Fruit fly (Drosophila melanogaster) whole organism, embryonic: ENCODE results near the gene CG34429.

Experiments used
- B-H2 ChIP-seq: fragments of 200-800 bp; sonication (Bioruptor generic); optimal IDR thresholded peaks from 2 replicates; lab custom pipeline; 2018; ENCODE audit warnings: missing biosample characterization, mild to moderate bottlenecking, missing genetic modification characterization
- Blimp-1 ChIP-seq: fragments of 200-800 bp; sonication (Bioruptor generic); optimal IDR thresholded peaks from 3 replicates; lab custom pipeline; 2018; ENCODE audit warnings: missing biosample characterization, missing genetic modification characterization, mild to moderate bottlenecking, moderate library complexity, missing genetic modification reagents
- CG13287 ChIP-seq: fragments of 200-800 bp; sonication (Bioruptor generic); IDR thresholded peaks from 2 replicates; pipeline ENCODE4 v1.3.6; 2022; ENCODE audit warnings: missing biosample characterization, missing genetic modification characterization; ENCODE audit not compliant: partially characterized antibody
- CG14710 ChIP-seq: fragments of 200-800 bp; sonication (Bioruptor generic); optimal IDR thresholded peaks from 3 replicates; lab custom pipeline; 2019; ENCODE audit warnings: missing biosample characterization, mild to moderate bottlenecking, missing genetic modification characterization, moderate library complexity
- CG15514 ChIP-seq: fragments of 200-800 bp; sonication (Bioruptor generic); optimal IDR thresholded peaks from 3 replicates; lab custom pipeline; 2017; ENCODE audit warnings: missing biosample characterization, missing genetic modification characterization, mild to moderate bottlenecking, moderate library complexity, missing genetic modification reagents
- CG1603 ChIP-seq: fragments of 200-800 bp; sonication (Bioruptor generic); optimal IDR thresholded peaks from 2 replicates; lab custom pipeline; 2019; ENCODE audit warnings: missing biosample characterization, mild to moderate bottlenecking, missing genetic modification characterization, moderate library complexity
- CG16813 ChIP-seq: fragments of 200-800 bp; sonication (Bioruptor generic); IDR thresholded peaks from 3 replicates; pipeline ENCODE4 v1.3.6; 2022; ENCODE audit warnings: missing biosample characterization, missing genetic modification characterization; ENCODE audit not compliant: partially characterized antibody
- CG17186 ChIP-seq: fragments of 200-800 bp; sonication (Bioruptor generic); optimal IDR thresholded peaks from 3 replicates; lab custom pipeline; 2017; ENCODE audit warnings: missing biosample characterization, missing genetic modification reagents, missing genetic modification characterization
- CG17829 ChIP-seq: fragments of 200-800 bp; optimal IDR thresholded peaks from 2 replicates; lab custom pipeline; 2019; ENCODE audit warnings: missing biosample characterization, mild to moderate bottlenecking, missing genetic modification characterization, moderate library complexity
- CG18011 ChIP-seq: fragments of 200-800 bp; sonication (Bioruptor generic); optimal IDR thresholded peaks from 2 replicates; lab custom pipeline; 2017; ENCODE audit warnings: missing biosample characterization, missing genetic modification characterization, mild to moderate bottlenecking, moderate library complexity, missing genotype
- CG18262 ChIP-seq: fragments of 200-800 bp; optimal IDR thresholded peaks from 3 replicates; lab custom pipeline; 2019; ENCODE audit warnings: missing biosample characterization, mild to moderate bottlenecking, missing genetic modification characterization, moderate library complexity
- CG2116 ChIP-seq: fragments of 200-800 bp; sonication (Bioruptor generic); optimal IDR thresholded peaks from 3 replicates; lab custom pipeline; 2018; ENCODE audit warnings: missing biosample characterization, mild to moderate bottlenecking, missing genetic modification characterization
- CG30020 ChIP-seq: fragments of 200-800 bp; optimal IDR thresholded peaks from 2 replicates; lab custom pipeline; 2019; ENCODE audit warnings: missing biosample characterization, mild to moderate bottlenecking, missing genetic modification characterization, moderate library complexity
- CG3281 ChIP-seq: fragments of 200-800 bp; sonication (Bioruptor generic); optimal IDR thresholded peaks from 3 replicates; lab custom pipeline; 2017; ENCODE audit warnings: missing biosample characterization, mild to moderate bottlenecking, missing genetic modification characterization
- CG3847 ChIP-seq: fragments of 200-800 bp; sonication (Bioruptor generic); IDR thresholded peaks from 2 replicates; pipeline ENCODE4 v1.3.6; 2022; ENCODE audit warnings: missing biosample characterization, missing genetic modification characterization
- CG5953 ChIP-seq: fragments of 200-800 bp; sonication (Bioruptor generic); IDR thresholded peaks from 2 replicates; pipeline ENCODE4 v1.3.6; 2022; ENCODE audit warnings: missing biosample characterization, missing genetic modification characterization
- CG6791 ChIP-seq: fragments of 200-800 bp; sonication (Bioruptor generic); IDR thresholded peaks from 3 replicates; pipeline ENCODE4 v1.3.6; 2022; ENCODE audit warnings: missing biosample characterization, missing genetic modification characterization; ENCODE audit not compliant: partially characterized antibody
- CG8388 ChIP-seq: fragments of 200-800 bp; sonication (Bioruptor generic); optimal IDR thresholded peaks from 2 replicates; lab custom pipeline; 2019; ENCODE audit warnings: missing biosample characterization, mild to moderate bottlenecking, missing genetic modification characterization, moderate library complexity
- CG9797 ChIP-seq: fragments of 200-800 bp; sonication (Bioruptor generic); optimal IDR thresholded peaks from 3 replicates; lab custom pipeline; 2018; ENCODE audit warnings: missing biosample characterization, mild to moderate bottlenecking, missing genetic modification characterization
- CG9876 ChIP-seq: fragments of 200-800 bp; sonication (Bioruptor generic); optimal IDR thresholded peaks from 2 replicates; lab custom pipeline; 2016; ENCODE audit warnings: missing biosample characterization, missing genetic modification characterization
- Doc3 ChIP-seq: fragments of 200-800 bp; sonication (Bioruptor generic); IDR thresholded peaks from 3 replicates; pipeline ENCODE4 v1.3.6; 2022; ENCODE audit warnings: missing biosample characterization, missing genetic modification characterization; ENCODE audit not compliant: partially characterized antibody
- Dref ChIP-seq: fragments of 200-800 bp; sonication (Bioruptor generic); IDR thresholded peaks from 2 replicates; pipeline ENCODE4 v1.3.6; 2022; ENCODE audit warnings: missing biosample characterization, missing genetic modification characterization
- HmgZ ChIP-seq: fragments of 200-800 bp; sonication (Bioruptor generic); optimal IDR thresholded peaks from 2 replicates; lab custom pipeline; 2018; ENCODE audit warnings: missing biosample characterization, mild to moderate bottlenecking, missing genetic modification characterization
- Hr3 ChIP-seq: fragments of 200-800 bp; sonication (Bioruptor generic); optimal IDR thresholded peaks from 3 replicates; lab custom pipeline; 2016; ENCODE audit warnings: missing biosample characterization, missing genetic modification characterization
- MBD-R2 ChIP-seq: fragments of 200-800 bp; sonication (Bioruptor generic); IDR thresholded peaks from 2 replicates; pipeline ENCODE4 v1.3.6; 2022; ENCODE audit warnings: missing biosample characterization, missing genetic modification characterization
- Max ChIP-seq: fragments of 200-800 bp; sonication (Bioruptor generic); optimal IDR thresholded peaks from 2 replicates; lab custom pipeline; 2016; ENCODE audit warnings: missing biosample characterization, mild to moderate bottlenecking, missing genetic modification characterization
- Med ChIP-seq: fragments of 200-800 bp; sonication (Bioruptor generic); peaks from one replicate; lab custom pipeline; 2016; ENCODE audit warnings: missing biosample characterization, missing genetic modification characterization, mild to moderate bottlenecking, inconsistent platforms, moderate library complexity
- Mes4 ChIP-seq: fragments of 200-800 bp; sonication (Bioruptor generic); optimal IDR thresholded peaks from 2 replicates; lab custom pipeline; 2016; ENCODE audit warnings: missing biosample characterization, missing genetic modification characterization
- Myb ChIP-seq: fragments of 200-800 bp; sonication (Bioruptor generic); optimal IDR thresholded peaks from 2 replicates; lab custom pipeline; 2016; ENCODE audit warnings: missing biosample characterization, missing genetic modification characterization
- Nf-YC ChIP-seq: fragments of 200-800 bp; optimal IDR thresholded peaks from 3 replicates; lab custom pipeline; 2019; ENCODE audit warnings: missing biosample characterization, mild to moderate bottlenecking, missing genetic modification characterization, moderate library complexity
- Opbp ChIP-seq: fragments of 200-800 bp; sonication (Bioruptor generic); IDR thresholded peaks from 3 replicates; pipeline ENCODE4 v1.3.6; 2022; ENCODE audit warnings: missing biosample characterization, missing genetic modification characterization; ENCODE audit not compliant: partially characterized antibody
- Scr ChIP-seq: fragments of 200-800 bp; sonication (Bioruptor generic); IDR thresholded peaks from 2 replicates; pipeline ENCODE4 v1.3.6; 2022; ENCODE audit warnings: missing biosample characterization, missing genetic modification characterization; ENCODE audit not compliant: partially characterized antibody
- Spps ChIP-seq: fragments of 200-800 bp; sonication (Bioruptor generic); optimal IDR thresholded peaks from 2 replicates; lab custom pipeline; 2018; ENCODE audit warnings: missing biosample characterization, mild to moderate bottlenecking, missing genetic modification characterization
- amos ChIP-seq: fragments of 200-800 bp; sonication (Bioruptor generic); IDR thresholded peaks from 2 replicates; pipeline ENCODE4 v1.3.6; 2022; ENCODE audit warnings: missing biosample characterization, missing genetic modification characterization; ENCODE audit not compliant: partially characterized antibody
- bbx ChIP-seq: fragments of 200-800 bp; sonication (Bioruptor generic); IDR thresholded peaks from 2 replicates; pipeline ENCODE4 v1.3.6; 2022; ENCODE audit warnings: missing biosample characterization, missing genetic modification characterization; ENCODE audit not compliant: partially characterized antibody
- gfzf ChIP-seq: fragments of 200-800 bp; sonication (Bioruptor generic); optimal IDR thresholded peaks from 2 replicates; lab custom pipeline; 2016; ENCODE audit warnings: missing biosample characterization, mild to moderate bottlenecking, missing genetic modification characterization, moderate library complexity
- hb ChIP-seq: fragments of 200-800 bp; sonication (Bioruptor generic); IDR thresholded peaks from 3 replicates; pipeline ENCODE4 v1.3.6; 2022; ENCODE audit warnings: missing biosample characterization, missing genetic modification characterization; ENCODE audit not compliant: partially characterized antibody
- hbn ChIP-seq: fragments of 200-800 bp; sonication (Bioruptor generic); IDR thresholded peaks from 2 replicates; pipeline ENCODE4 v1.3.6; 2022; ENCODE audit warnings: missing biosample characterization, missing genetic modification characterization; ENCODE audit not compliant: partially characterized antibody
- knrl ChIP-seq: fragments of 200-800 bp; sonication (Bioruptor generic); IDR thresholded peaks from 3 replicates; pipeline ENCODE4 v1.3.6; 2022; ENCODE audit warnings: missing biosample characterization, missing genetic modification characterization; ENCODE audit not compliant: partially characterized antibody
- mld ChIP-seq: fragments of 200-800 bp; sonication (Bioruptor generic); IDR thresholded peaks from 3 replicates; pipeline ENCODE4 v1.3.6; 2022; ENCODE audit warnings: missing biosample characterization, missing genetic modification characterization; ENCODE audit not compliant: partially characterized antibody
- pan ChIP-seq, 4 experiments: fragments of >200 bp in 3 of 4; fragments of 200-800 bp in 1 of 4; sonication (Bioruptor generic) in 1 of 4; optimal IDR thresholded peaks in 3 of 4; IDR thresholded peaks in 1 of 4; 2 replicates each; pipeline versions ENCODE4 v1.3.6 to Lab custom; 2017 to 2022; ENCODE audit warnings: missing biosample characterization in 2 of 4, missing genetic modification characterization in 2 of 4, mixed read lengths in 1 of 4
- pzg ChIP-seq: fragments of 200-800 bp; sonication (Bioruptor generic); optimal IDR thresholded peaks from 3 replicates; lab custom pipeline; 2018; ENCODE audit warnings: missing biosample characterization, mild to moderate bottlenecking, missing genetic modification characterization, moderate library complexity
- scrt ChIP-seq: fragments of 200-800 bp; sonication (Bioruptor generic); optimal IDR thresholded peaks from 2 replicates; lab custom pipeline; 2018; ENCODE audit warnings: missing biosample characterization, mild to moderate bottlenecking, missing genetic modification characterization, moderate library complexity
- slou ChIP-seq: fragments of 200-800 bp; sonication (Bioruptor generic); optimal IDR thresholded peaks from 3 replicates; lab custom pipeline; 2016; ENCODE audit warnings: missing biosample characterization, missing genetic modification characterization
- twi ChIP-seq: fragments of 200-800 bp; optimal IDR thresholded peaks from 2 replicates; lab custom pipeline; 2019; ENCODE audit warnings: missing biosample characterization, mild to moderate bottlenecking, missing genetic modification characterization, moderate library complexity
- wor ChIP-seq: fragments of 200-800 bp; sonication (Bioruptor generic); IDR thresholded peaks from 2 replicates; pipeline ENCODE4 v1.3.6; 2022; ENCODE audit warnings: missing biosample characterization, missing genetic modification characterization
- zen2 ChIP-seq: fragments of 200-800 bp; sonication (Bioruptor generic); IDR thresholded peaks from 3 replicates; pipeline ENCODE4 v1.3.6; 2022; ENCODE audit warnings: missing biosample characterization, missing genetic modification characterization; ENCODE audit not compliant: partially characterized antibody

CG34429 gene

dm6 chr3L:13046758-13047157, 16.1 kb upstream of the CG34429 start, which contains the start of gene CG11279 (continued):
- TF ChIP-seq CG9797 (GFP tag; lab: Kevin White, UChicago) (peak; percentile 14), CG14710 (tag; lab: Kevin White, UChicago) (peak; percentile 28), amos (GFP tag; lab: Robert Waterston, UW) (peak; percentile 79), CG5953 (no peak), CG3281 (GFP tag; lab: Kevin White, UChicago) (no peak), Max (GFP tag; lab: Kevin White, UChicago) (peak; percentile 46), CG17829 (tag; lab: Kevin White, UChicago) (peak; percentile 33), Hr3 (GFP tag; lab: Kevin White, UChicago) (no peak), CG13287 (GFP tag; lab: Robert Waterston, UW) (peak; percentile 89), CG8388 (GFP tag; lab: Kevin White, UChicago) (no peak), CG30020 (tag; lab: Kevin White, UChicago) (no peak), Mes4 (GFP tag; lab: Kevin White, UChicago) (no peak), Doc3 (GFP tag; lab: Robert Waterston, UW) (peak; percentile 54; the same call in 2 of the 3 replicates), Opbp (GFP tag; lab: Robert Waterston, UW) (peak; percentile 81; the same call in 2 of the 3 replicates), zen2 (peak; percentile 72), Blimp-1 (GFP tag; lab: Kevin White, UChicago) (no peak), knrl (GFP tag; lab: Robert Waterston, UW) (peak; percentile 37; the same call in 1 of the 3 replicates), CG18262 (tag; lab: Kevin White, UChicago) (peak; percentile 6), bbx (GFP tag; lab: Robert Waterston, UW) (peak; percentile 85), CG16813 (GFP tag; lab: Robert Waterston, UW) (peak; percentile 68), wor (no peak), Myb (peak; percentile 0), CG1603 (peak; percentile 50), pan (optimal IDR thresholded peaks at IDR 0.05; lab: Kevin White, UChicago) (no peak), pan (GFP tag; optimal IDR thresholded peaks at IDR 0.05 in 1 of 2, IDR thresholded peaks at IDR 0.05 in 1 of 2) (no peak), scrt (GFP tag; lab: Kevin White, UChicago) (no peak), slou (GFP tag; lab: Kevin White, UChicago) (no peak), B-H2 (GFP tag; lab: Kevin White, UChicago) (no peak), Dref (GFP tag; lab: Robert Waterston, UW) (peak; percentile 94), Med (GFP tag; lab: Kevin White, UChicago) (peak; percentile 83), CG9876 (GFP tag; lab: Kevin White, UChicago) (no peak), hb (GFP tag; lab: Robert Waterston, UW) (0 out of 3 replicates have a peak, but pooled peaks have one; percentile 59), hbn (peak; percentile 60; the same call in 1 of the 2 replicates), HmgZ (tag; lab: Kevin White, UChicago) (peak; percentile 0), Spps (tag; lab: Kevin White, UChicago) (no peak), mld (0 out of 3 replicates have a peak, but pooled peaks have one; percentile 29), CG15514 (GFP tag; lab: Kevin White, UChicago) (peak; percentile 45), CG2116 (peak; percentile 74), CG18011 (GFP tag; lab: Kevin White, UChicago) (peak; percentile 4), CG6791 (GFP tag; lab: Robert Waterston, UW) (peak; percentile 73), Scr (GFP tag; lab: Robert Waterston, UW) (peak; percentile 73), pzg (GFP tag; lab: Kevin White, UChicago) (peak; percentile 71), CG3847 (peak; percentile 58), Nf-YC (tag; lab: Kevin White, UChicago) (no peak), CG17186 (peak; percentile 12), MBD-R2 (GFP tag; lab: Robert Waterston, UW) (peak; percentile 61; the same call in 1 of the 2 replicates), gfzf (GFP tag; lab: Kevin White, UChicago) (peak; percentile 5), twi (tag; lab: Kevin White, UChicago) (no peak)
